Worm (Caenorhabditis elegans): ENCODE results near the gene F40F8.4.
"Not testable (repeated sequence)": the region's sequence is repeated elsewhere in the genome, so short reads cannot be mapped to it uniquely, and the experiment has no call there.

F40F8.4 gene

DNA sequence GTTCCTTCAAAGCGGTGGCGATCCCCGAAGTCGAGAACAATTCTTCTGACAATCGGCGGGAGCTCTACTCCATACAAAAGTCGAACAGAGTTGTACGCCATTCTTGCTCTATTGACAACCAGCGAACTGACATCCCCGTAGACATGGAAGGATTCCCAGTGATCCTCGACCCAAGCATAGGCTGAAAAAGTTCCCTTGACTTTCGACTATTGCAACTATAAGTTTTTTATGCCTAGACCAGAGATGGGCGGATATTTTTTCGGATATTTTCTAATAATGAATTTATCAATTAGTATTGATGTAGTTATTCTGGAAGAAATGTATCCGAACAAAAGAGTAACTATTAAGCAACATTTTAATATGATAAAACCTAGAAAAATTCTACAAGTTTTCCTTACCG is 18.2 kb downstream of the F40F8.4 start, which contains the start of gene W10C6.2:
Gene W10C6.2, minus strand, starts transcription at position 101 of the 400 bp plus-strand sequence.
- not testable (repeated sequence) for TF ChIP-seq fkh-6, pros-1, hlh-15 (tag; optimal IDR thresholded peaks at IDR 0.05)

DNA sequence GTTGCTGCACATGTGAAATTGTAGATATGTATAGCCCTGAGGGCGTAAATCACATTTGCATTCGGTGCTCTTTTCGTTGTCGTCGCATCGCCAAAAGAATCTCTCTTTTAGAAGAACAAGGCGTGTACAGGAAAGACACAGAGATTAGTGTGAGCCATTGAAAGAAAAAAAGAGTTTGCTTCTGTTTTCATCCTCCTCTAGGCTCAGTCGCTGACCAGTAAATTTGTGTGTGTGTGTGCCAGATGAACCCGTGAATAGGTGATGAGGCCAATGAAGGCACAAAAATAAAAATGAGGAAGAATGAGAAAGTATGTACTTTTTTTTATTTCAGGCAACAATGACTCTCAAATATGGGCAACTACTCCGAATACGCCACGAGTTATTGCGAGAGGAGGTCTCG is 27.6 kb downstream of the F40F8.4 start, which contains the start of gene mat-2:
Gene mat-2, plus strand, starts transcription at position 301 of the 400 bp plus-strand sequence.
- TF ChIP-seq sox-2 (GFP tag; IDR thresholded peaks at IDR 0.05) (no peak), ceh-14 (tag; optimal IDR thresholded peaks at IDR 0.05) (no peak), ceh-31 (tag; optimal IDR thresholded peaks at IDR 0.05) (no peak), ceh-9 (tag; optimal IDR thresholded peaks at IDR 0.05) (no peak), madf-2 (tag; optimal IDR thresholded peaks at IDR 0.05) (no peak), ama-1 (optimal IDR thresholded peaks at IDR 0.05) (no peak), fkh-6 (tag; optimal IDR thresholded peaks at IDR 0.05) (no peak), eyg-1 (tag; optimal IDR thresholded peaks at IDR 0.05) (no peak), unc-55 (GFP tag; optimal IDR thresholded peaks at IDR 0.05) (no peak), unc-86 (tag; optimal IDR thresholded peaks at IDR 0.05) (no peak), lim-6 (tag; optimal IDR thresholded peaks at IDR 0.05) (no peak), pqm-1 (tag; optimal IDR thresholded peaks at IDR 0.05) (no peak), zip-5 (tag; optimal IDR thresholded peaks at IDR 0.05) (no peak), K02D7.2 (tag; optimal IDR thresholded peaks at IDR 0.05) (no peak), ttx-3 (tag; optimal IDR thresholded peaks at IDR 0.05) (no peak)

DNA sequence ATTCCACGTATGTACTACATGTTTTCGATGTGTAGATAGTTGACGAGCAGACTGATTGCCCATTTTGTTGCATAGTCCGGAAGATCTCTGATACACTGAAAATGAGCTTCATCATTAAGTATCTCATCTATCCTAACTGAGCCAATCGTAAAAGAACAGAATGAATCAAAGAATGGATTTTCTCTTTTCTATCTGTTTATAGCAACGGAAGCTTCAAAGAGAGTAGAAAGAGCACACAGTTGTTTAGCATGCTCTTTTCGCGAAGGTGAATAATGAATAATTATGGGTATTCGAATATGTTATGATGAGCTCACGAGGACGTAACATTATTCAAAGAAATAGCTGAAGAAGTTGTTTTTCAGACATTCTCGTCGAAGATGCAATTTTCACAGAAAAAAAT is 28.9 kb downstream of the F40F8.4 start, which contains the start of gene glb-4:
Gene glb-4, minus strand, starts transcription at position 101 of the 400 bp plus-strand sequence.
- no peak for TF ChIP-seq dmd-4 (tag; optimal IDR thresholded peaks at IDR 0.05; ENCODE audit: borderline replicate concordance)
- no peak for TF ChIP-seq zip-5 (tag; optimal IDR thresholded peaks at IDR 0.05)

DNA sequence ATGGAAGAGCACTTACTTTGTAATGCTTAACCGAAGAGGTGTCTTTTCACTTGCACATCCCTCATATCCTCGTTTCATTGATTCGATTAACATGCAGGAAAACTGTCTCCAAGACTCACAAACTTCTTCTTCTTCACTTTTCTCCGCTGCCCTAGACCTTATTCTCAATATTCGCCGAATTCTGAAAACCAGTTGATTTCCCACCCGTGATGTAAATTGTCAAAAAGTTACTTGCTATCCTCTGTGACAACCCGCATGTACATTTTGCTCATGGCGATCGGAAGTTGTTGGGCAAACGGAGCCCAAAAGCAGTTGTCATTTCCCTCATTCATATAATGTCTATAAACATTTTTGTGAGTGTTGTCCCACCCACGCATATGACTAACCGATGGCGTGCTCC is 29.6 kb downstream of the F40F8.4 start:
- no peak for TF ChIP-seq unc-55 (GFP tag; optimal IDR thresholded peaks at IDR 0.05)
- TF ChIP-seq pqm-1 (tag; optimal IDR thresholded peaks at IDR 0.05): no peak
- TF ChIP-seq tbx-2 (tag; optimal IDR thresholded peaks at IDR 0.05): no peak
- no peak for TF ChIP-seq ceh-24 (tag; optimal IDR thresholded peaks at IDR 0.05)
- no peak for TF ChIP-seq hlh-13 (GFP tag; optimal IDR thresholded peaks at IDR 0.05)
- TF ChIP-seq sox-2 (GFP tag; IDR thresholded peaks at IDR 0.05): no peak
- TF ChIP-seq nhr-232 (tag; optimal IDR thresholded peaks at IDR 0.05): no peak

DNA sequence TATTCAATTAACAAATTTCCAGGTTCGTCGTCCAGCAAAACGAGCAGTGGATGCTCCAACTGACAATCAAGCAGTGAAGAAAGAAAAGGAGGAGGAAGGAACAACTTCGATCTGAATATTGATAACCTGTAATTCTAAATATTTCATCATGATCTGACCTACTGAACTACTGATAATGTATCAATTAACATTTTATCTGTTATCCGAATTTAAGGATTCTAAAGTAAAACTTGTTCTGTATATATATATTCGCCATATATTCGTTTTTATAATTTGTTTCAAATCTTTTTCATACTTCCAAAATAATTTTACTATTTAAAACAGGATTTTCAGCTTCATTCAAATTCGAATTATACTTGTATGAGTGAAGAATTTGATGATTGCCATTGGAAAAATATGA is 32.2 kb downstream of the F40F8.4 start, which contains the start of gene apc-17:
Gene apc-17, plus strand, starts transcription at position 301 of the 400 bp plus-strand sequence.
- no peak for TF ChIP-seq zip-5 (tag; optimal IDR thresholded peaks at IDR 0.05)
- TF ChIP-seq ztf-16 (tag; optimal IDR thresholded peaks at IDR 0.05): no peak
- TF ChIP-seq ceh-2 (tag; optimal IDR thresholded peaks at IDR 0.05): no peak
- no peak for TF ChIP-seq hlh-30 (tag; optimal IDR thresholded peaks at IDR 0.05; ENCODE audit: insufficient read depth)
- no peak for TF ChIP-seq syd-9 (tag; optimal IDR thresholded peaks at IDR 0.05)
- TF ChIP-seq C08G9.2 (tag; optimal IDR thresholded peaks at IDR 0.05): no peak
- no peak for TF ChIP-seq ttx-3 (tag; optimal IDR thresholded peaks at IDR 0.05)
- TF ChIP-seq elt-4 (tag; optimal IDR thresholded peaks at IDR 0.05): no peak

DNA sequence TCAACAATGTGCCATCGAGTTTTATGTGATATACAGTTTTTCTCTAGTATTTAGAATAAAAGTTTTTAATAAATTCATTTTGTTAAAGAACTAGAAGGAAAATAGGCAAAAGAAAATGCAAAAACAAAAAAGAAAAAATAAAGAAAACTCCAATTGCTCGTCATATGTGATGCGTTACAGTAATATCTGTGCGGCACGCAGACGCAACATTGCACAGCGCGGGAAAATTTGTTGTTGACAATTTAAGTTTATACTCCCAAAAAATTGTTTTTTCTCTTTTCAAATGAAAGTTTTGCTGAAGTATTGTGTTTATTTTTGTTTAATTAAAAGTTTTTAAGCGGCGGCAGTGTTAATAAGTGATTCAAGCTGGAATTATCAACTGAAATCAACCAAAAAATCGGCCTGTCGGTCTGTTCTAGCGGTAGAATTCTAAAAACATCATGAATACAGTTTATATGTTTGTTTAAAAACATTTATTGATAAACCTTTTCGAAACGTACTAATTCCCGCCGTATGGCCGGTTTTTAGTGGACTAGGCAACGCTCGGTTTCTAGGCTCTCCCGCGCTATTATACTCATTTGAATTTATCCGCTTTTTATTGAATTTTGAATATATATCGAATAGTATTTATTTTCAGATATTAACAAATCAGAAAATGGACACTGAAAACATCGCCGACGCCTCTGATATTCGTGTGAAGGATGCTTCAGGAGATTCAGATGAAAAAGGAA is 33.9 kb downstream of the F40F8.4 start, which contains the start of gene nasp-1:
Gene nasp-1, plus strand, starts transcription at position 632 of the 731 bp plus-strand sequence.
- TF ChIP-seq ahr-1 (tag; optimal IDR thresholded peaks at IDR 0.05) (no peak), ceh-9 (tag; optimal IDR thresholded peaks at IDR 0.05) (no peak), tbx-7 (tag; optimal IDR thresholded peaks at IDR 0.05) (no peak), hlh-30 (tag; optimal IDR thresholded peaks at IDR 0.05; ENCODE audit: insufficient read depth) (no peak), ceh-34 (tag; optimal IDR thresholded peaks at IDR 0.05) (no peak), ceh-22 (tag; optimal IDR thresholded peaks at IDR 0.05) (no peak), fkh-6 (tag; optimal IDR thresholded peaks at IDR 0.05) (no peak), lin-11 (tag; optimal IDR thresholded peaks at IDR 0.05) (no peak), pqm-1 (tag; optimal IDR thresholded peaks at IDR 0.05) (no peak), pros-1 (tag; optimal IDR thresholded peaks at IDR 0.05) (no peak), K09A11.1 (tag; optimal IDR thresholded peaks at IDR 0.05; ENCODE audit: insufficient read depth) (no peak), eyg-1 (tag; optimal IDR thresholded peaks at IDR 0.05) (no peak)
